Fruit fly (Drosophila melanogaster): ENCODE measurements around the gene p130CAS.

The p130CAS gene

dm6 chr3L:179490-180261 is 27.0 kb downstream of the p130CAS start, which contains the start of gene CG13875 (continued):
- peak; percentile 81 for TF ChIP-seq z (GFP tag; IDR thresholded peaks at IDR 0.05)
- no peak for TF ChIP-seq Hr51 (GFP tag; optimal IDR thresholded peaks at IDR 0.05)
- 0 out of 3 replicates have a peak, but pooled peaks have one; percentile 21 for TF ChIP-seq row (GFP tag; IDR thresholded peaks at IDR 0.05)
- no peak for TF ChIP-seq schlank (tag; optimal IDR thresholded peaks at IDR 0.05)
- TF ChIP-seq chinmo (GFP tag; IDR thresholded peaks at IDR 0.05; ENCODE audit: partially characterized antibody): peak; percentile 78; the same call in 2 of the 4 replicates
- peak; percentile 4 for TF ChIP-seq BtbVII (GFP tag; optimal IDR thresholded peaks at IDR 0.05)
- TF ChIP-seq Rfx (GFP tag; IDR thresholded peaks at IDR 0.05): no peak
- TF ChIP-seq lab (GFP tag; optimal IDR thresholded peaks at IDR 0.05): peak; percentile 28

dm6 chr3L:180262-180543 is 27.5 kb downstream of the p130CAS start:
- TF ChIP-seq Jarid2 (GFP tag; optimal IDR thresholded peaks at IDR 0.05): peak; percentile 75
- no peak for TF ChIP-seq CG8290 (GFP tag; optimal IDR thresholded peaks at IDR 0.05)
- peak in 1 of 2 experiments; percentile 17 for TF ChIP-seq CG8290 (tag; optimal IDR thresholded peaks at IDR 0.05)
- TF ChIP-seq chinmo (GFP tag; IDR thresholded peaks at IDR 0.05; ENCODE audit: partially characterized antibody): 0 out of 4 replicates have a peak, but pooled peaks have one; percentile 3
- TF ChIP-seq pum (GFP tag; optimal IDR thresholded peaks at IDR 0.05): no peak
- no peak for TF ChIP-seq Ravus (GFP tag; IDR thresholded peaks at IDR 0.05)
- TF ChIP-seq Opbp (GFP tag; IDR thresholded peaks at IDR 0.05; ENCODE audit: partially characterized antibody): peak; percentile 34; the same call in 1 of the 3 replicates
- peak; percentile 1; the same call in 1 of the 3 replicates for TF ChIP-seq ci (GFP tag; IDR thresholded peaks at IDR 0.05)
- TF ChIP-seq CG42726 (GFP tag; IDR thresholded peaks at IDR 0.05; ENCODE audit: partially characterized antibody): 0 out of 2 replicates have a peak, but pooled peaks have one; percentile 42
- peak; percentile 16 for TF ChIP-seq Blimp-1 (GFP tag; optimal IDR thresholded peaks at IDR 0.05)
- no peak for TF ChIP-seq Gug (GFP tag; IDR thresholded peaks at IDR 0.05)
- TF ChIP-seq Med (GFP tag): peak; percentile 57
- peak; percentile 6 for TF ChIP-seq caup (GFP tag; optimal IDR thresholded peaks at IDR 0.05; ENCODE audit: severe bottlenecking)
- peak; percentile 41 for TF ChIP-seq kni (GFP tag; optimal IDR thresholded peaks at IDR 0.05)
- TF ChIP-seq Trl (optimal IDR thresholded peaks at IDR 0.05): peak in 1 of 2 experiments; percentile 27
- no peak for TF ChIP-seq Trl (GFP tag; optimal IDR thresholded peaks at IDR 0.05)
- no peak for TF ChIP-seq CG33557 (GFP tag; optimal IDR thresholded peaks at IDR 0.05)
- TF ChIP-seq CG16779 (GFP tag; IDR thresholded peaks at IDR 0.05): peak; percentile 41; the same call in 1 of the 2 replicates
- TF ChIP-seq chm (GFP tag; IDR thresholded peaks at IDR 0.05): 0 out of 2 replicates have a peak, but pooled peaks have one; percentile 45

DNA sequence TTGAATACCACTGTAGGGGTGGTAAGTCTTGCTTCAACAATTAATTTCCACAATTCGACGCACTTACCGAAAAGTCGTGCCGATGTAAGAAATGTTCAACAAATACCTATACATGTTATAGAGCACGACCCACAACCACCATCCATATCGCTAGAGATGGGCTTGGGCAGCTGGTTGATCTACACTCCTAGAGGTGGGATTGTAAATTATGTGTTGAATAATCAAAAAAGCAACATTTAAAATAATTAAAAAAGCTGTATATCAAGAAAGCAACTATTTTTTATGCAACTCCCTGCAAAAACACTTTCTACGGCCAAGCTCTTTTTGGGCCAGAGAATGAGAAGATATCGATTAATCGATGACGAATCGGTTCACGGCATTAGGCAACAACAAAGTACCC is 31.6 kb downstream of the p130CAS start, which contains the start of the genes CG34140, Mkp and Mtch:
CG34140 (minus strand) TSS at position 174 of the 400 bp plus-strand sequence.
Mkp (minus strand) TSS at position 290 of the 400 bp plus-strand sequence.
Mtch (plus strand) TSS at position 376 of the 400 bp plus-strand sequence.
- TF ChIP-seq Trl (optimal IDR thresholded peaks at IDR 0.05) (no peak), Trl (GFP tag; optimal IDR thresholded peaks at IDR 0.05) (peak; percentile 93), chif (GFP tag; optimal IDR thresholded peaks at IDR 0.05) (peak; percentile 75 to 87), CG1647 (GFP tag; optimal IDR thresholded peaks at IDR 0.05) (peak; percentile 83), CG43689 (GFP tag; IDR thresholded peaks at IDR 0.05) (0 out of 2 replicates have a peak, but pooled peaks have one; percentile 29), CG9215 (GFP tag; IDR thresholded peaks at IDR 0.05) (peak; percentile 80), B-H1 (GFP tag; IDR thresholded peaks at IDR 0.05) (no peak; the same call in 2 of the 3 replicates), CG14667 (GFP tag; IDR thresholded peaks at IDR 0.05) (peak; percentile 70), gt (GFP tag; IDR thresholded peaks at IDR 0.05) (no peak), CG7987 (GFP tag; optimal IDR thresholded peaks at IDR 0.05) (peak; percentile 40), NK7.1 (GFP tag; optimal IDR thresholded peaks at IDR 0.05) (peak; percentile 69), CG8478 (optimal IDR thresholded peaks at IDR 0.05) (no peak), CG18262 (tag; optimal IDR thresholded peaks at IDR 0.05) (no peak), slbo (GFP tag; IDR thresholded peaks at IDR 0.05) (peak; percentile 88), CG16779 (GFP tag; IDR thresholded peaks at IDR 0.05) (peak; percentile 46; the same call in 1 of the 2 replicates), CG10366 (GFP tag; IDR thresholded peaks at IDR 0.05) (peak; percentile 84), pnt (GFP tag; optimal IDR thresholded peaks at IDR 0.05) (peak; percentile 77), HHEX (GFP tag; optimal IDR thresholded peaks at IDR 0.05) (peak; percentile 56), Hmx (GFP tag; optimal IDR thresholded peaks at IDR 0.05) (no peak), CG7357 (GFP tag; IDR thresholded peaks at IDR 0.05) (0 out of 3 replicates have a peak, but pooled peaks have one; percentile 31), CG30020 (tag; optimal IDR thresholded peaks at IDR 0.05) (peak; percentile 80), CG10462 (GFP tag; optimal IDR thresholded peaks at IDR 0.05) (peak; percentile 86), CG9437 (GFP tag; optimal IDR thresholded peaks at IDR 0.05) (peak; percentile 63), hbn (GFP tag; IDR thresholded peaks at IDR 0.05; ENCODE audit: partially characterized antibody) (peak; percentile 94)

Data from whole organism, embryonic.